ENCODE assay signal across 3 fruit fly cellular contexts in the genomic region with DNA sequence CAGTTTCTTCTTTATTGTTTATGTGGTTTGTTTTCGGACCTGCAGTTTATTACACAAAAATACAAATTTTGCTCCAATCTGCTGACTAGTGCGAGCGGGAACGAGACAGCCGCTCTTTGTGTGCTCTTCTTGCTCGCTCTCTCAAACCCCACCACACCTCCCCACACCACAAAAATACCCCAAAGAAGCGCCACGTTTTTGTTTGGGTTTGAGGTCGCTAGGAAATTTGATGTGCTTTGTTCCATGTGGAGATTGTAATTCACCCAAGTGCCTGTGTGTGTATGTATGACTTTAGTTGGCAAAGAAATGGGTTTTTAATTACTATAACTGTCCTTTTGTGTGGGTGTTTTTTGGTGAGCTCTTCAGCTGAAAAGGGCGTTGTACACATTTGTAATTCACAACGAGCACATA.
TF ChIP-seq lines count a peak whose summit lies in the region.

No protein-coding gene starts in this region.

TF ChIP-seq in whole organism, embryonic, 481 proteins besides CTCF, POLR2A, EP300 and RAD21 (continued from another document and continues in another):
- TF ChIP-seq CG34422 (GFP tag; IDR thresholded peaks at IDR 0.05; lab: Robert Waterston, UW) (peak; percentile 41; the same call in 1 of the 3 replicates), trh (GFP tag; optimal IDR thresholded peaks at IDR 0.05; lab: Kevin White, UChicago) (no peak), Abd-B (GFP tag; optimal IDR thresholded peaks at IDR 0.05; lab: Kevin White, UChicago) (no peak), otp (GFP tag; IDR thresholded peaks at IDR 0.05; lab: Robert Waterston, UW) (0 out of 3 replicates have a peak, but pooled peaks have one; percentile 8), dmrt99B (tag; optimal IDR thresholded peaks at IDR 0.05; lab: Kevin White, UChicago) (peak; percentile 27), CG3163 (GFP tag; optimal IDR thresholded peaks at IDR 0.05; lab: Kevin White, UChicago) (peak; percentile 43), Hmr (GFP tag; optimal IDR thresholded peaks at IDR 0.05; lab: Kevin White, UChicago) (peak; percentile 17), ham (GFP tag; IDR thresholded peaks at IDR 0.05; lab: Robert Waterston, UW) (no peak), Dp (GFP tag; optimal IDR thresholded peaks at IDR 0.05; lab: Kevin White, UChicago) (no peak), HLH4C (GFP tag; IDR thresholded peaks at IDR 0.05; lab: Robert Waterston, UW; ENCODE audit: partially characterized antibody) (0 out of 3 replicates have a peak, but pooled peaks have one; percentile 12), CrebB (tag; optimal IDR thresholded peaks at IDR 0.05; lab: Kevin White, UChicago) (no peak), Mad (GFP tag; optimal IDR thresholded peaks at IDR 0.05; lab: Kevin White, UChicago) (no peak), CG6175 (GFP tag; IDR thresholded peaks at IDR 0.05; lab: Robert Waterston, UW) (0 out of 3 replicates have a peak, but pooled peaks have one; percentile 23), wek (GFP tag; optimal IDR thresholded peaks at IDR 0.05; lab: Kevin White, UChicago) (no peak), CG30020 (tag; optimal IDR thresholded peaks at IDR 0.05; lab: Kevin White, UChicago) (no peak), CG11504 (tag; optimal IDR thresholded peaks at IDR 0.05; lab: Kevin White, UChicago) (no peak), Asciz (GFP tag; optimal IDR thresholded peaks at IDR 0.05; lab: Kevin White, UChicago) (peak; percentile 15), nau (GFP tag; optimal IDR thresholded peaks at IDR 0.05; lab: Kevin White, UChicago) (no peak), CG6854 (GFP tag; optimal IDR thresholded peaks at IDR 0.05; lab: Kevin White, UChicago) (no peak), nom (GFP tag; optimal IDR thresholded peaks at IDR 0.05; lab: Kevin White, UChicago) (no peak), Eip74EF (GFP tag; optimal IDR thresholded peaks at IDR 0.05; lab: Kevin White, UChicago) (peak in 1 of 2 experiments; percentile 3), CG7271 (tag; optimal IDR thresholded peaks at IDR 0.05; lab: Kevin White, UChicago) (no peak), sug (tag; optimal IDR thresholded peaks at IDR 0.05; lab: Kevin White, UChicago) (peak; percentile 52), CG14667 (GFP tag; IDR thresholded peaks at IDR 0.05; lab: Robert Waterston, UW) (no peak), CG10543 (GFP tag; optimal IDR thresholded peaks at IDR 0.05; lab: Kevin White, UChicago) (peak; percentile 54), sr (GFP tag; IDR thresholded peaks at IDR 0.05; lab: Robert Waterston, UW) (no peak), CG15514 (GFP tag; optimal IDR thresholded peaks at IDR 0.05; lab: Kevin White, UChicago) (peak; percentile 11), rib (GFP tag; IDR thresholded peaks at IDR 0.05; lab: Robert Waterston, UW) (peak; percentile 52; the same call in 1 of the 2 replicates), ash1 (GFP tag; optimal IDR thresholded peaks at IDR 0.05; lab: Kevin White, UChicago) (no peak), cg (GFP tag; optimal IDR thresholded peaks at IDR 0.05; lab: Kevin White, UChicago) (peak; percentile 25), CG10321 (GFP tag; IDR thresholded peaks at IDR 0.05; lab: Robert Waterston, UW) (peak; percentile 84), Bteb2 (GFP tag; optimal IDR thresholded peaks at IDR 0.05; lab: Kevin White, UChicago) (no peak), CG3065 (GFP tag; optimal IDR thresholded peaks at IDR 0.05; lab: Kevin White, UChicago) (no peak), NFAT (GFP tag; IDR thresholded peaks at IDR 0.05; lab: Robert Waterston, UW) (peak; percentile 60; the same call in 1 of the 2 replicates), CG17361 (GFP tag; IDR thresholded peaks at IDR 0.05; lab: Robert Waterston, UW) (no peak), CG14014 (GFP tag; IDR thresholded peaks at IDR 0.05; lab: Robert Waterston, UW) (peak; percentile 46; the same call in 1 of the 2 replicates), CG6689 (GFP tag; IDR thresholded peaks at IDR 0.05; lab: Robert Waterston, UW) (no peak), vfl (GFP tag; optimal IDR thresholded peaks at IDR 0.05; lab: Kevin White, UChicago) (no peak), crol (GFP tag; IDR thresholded peaks at IDR 0.05; lab: Robert Waterston, UW) (peak; percentile 99), CG17385 (GFP tag; optimal IDR thresholded peaks at IDR 0.05; lab: Kevin White, UChicago) (peak; percentile 3), CG7556 (GFP tag; optimal IDR thresholded peaks at IDR 0.05; lab: Kevin White, UChicago) (no peak)

TF ChIP-seq in whole organism, prepupa, 60 proteins besides CTCF, POLR2A, EP300 and RAD21 (continued from another document):
- peak; percentile 56 for TF ChIP-seq Lpt (GFP tag; optimal IDR thresholded peaks at IDR 0.05; lab: Kevin White, UChicago)
- peak; percentile 67 for TF ChIP-seq svp (GFP tag; lab: Kevin White, UChicago)
- peak; percentile 69 for TF ChIP-seq Eip78C (GFP tag; lab: Kevin White, UChicago)
- no peak for TF ChIP-seq CG6808 (GFP tag; optimal IDR thresholded peaks at IDR 0.05; lab: Kevin White, UChicago)
- TF ChIP-seq Sox14 (GFP tag; optimal IDR thresholded peaks at IDR 0.05; lab: Kevin White, UChicago) = peak; percentile 76
- no peak for TF ChIP-seq CG7368 (GFP tag; optimal IDR thresholded peaks at IDR 0.05; lab: Kevin White, UChicago)
- no peak for TF ChIP-seq CG6792 (GFP tag; optimal IDR thresholded peaks at IDR 0.05; lab: Kevin White, UChicago)
- no peak for TF ChIP-seq Eip75B (GFP tag; optimal IDR thresholded peaks at IDR 0.05; lab: Kevin White, UChicago)
- TF ChIP-seq CG8119 (GFP tag; IDR thresholded peaks at IDR 0.05; lab: Robert Waterston, UW) = no peak
- no peak for TF ChIP-seq CG10669 (GFP tag; optimal IDR thresholded peaks at IDR 0.05; lab: Kevin White, UChicago)
- TF ChIP-seq Eip93F (GFP tag; optimal IDR thresholded peaks at IDR 0.05; lab: Kevin White, UChicago) = no peak
- no peak for TF ChIP-seq CG11294 (GFP tag; IDR thresholded peaks at IDR 0.05; lab: Robert Waterston, UW)
- peak; percentile 4 for TF ChIP-seq CG6854 (GFP tag; optimal IDR thresholded peaks at IDR 0.05; lab: Kevin White, UChicago)
- TF ChIP-seq CG31627 (GFP tag; optimal IDR thresholded peaks at IDR 0.05; lab: Kevin White, UChicago) = no peak
- peak; percentile 21 for TF ChIP-seq dsx (GFP tag; optimal IDR thresholded peaks at IDR 0.05; lab: Kevin White, UChicago; ENCODE audit: poor library complexity, severe bottlenecking)
- no peak for TF ChIP-seq ss (GFP tag; optimal IDR thresholded peaks at IDR 0.05; lab: Kevin White, UChicago)
- peak; percentile 63 for TF ChIP-seq vri (GFP tag; optimal IDR thresholded peaks at IDR 0.05; lab: Kevin White, UChicago)
- TF ChIP-seq CG8632 (GFP tag; optimal IDR thresholded peaks at IDR 0.05; lab: Kevin White, UChicago) = peak; percentile 6
- no peak for TF ChIP-seq CG16779 (tag; optimal IDR thresholded peaks at IDR 0.05; lab: Kevin White, UChicago)
- no peak for TF ChIP-seq achi (GFP tag; optimal IDR thresholded peaks at IDR 0.05; lab: Kevin White, UChicago)
- TF ChIP-seq CG3032 (tag; optimal IDR thresholded peaks at IDR 0.05; lab: Kevin White, UChicago) = no peak
- no peak for TF ChIP-seq CG3919 (GFP tag; optimal IDR thresholded peaks at IDR 0.05; lab: Kevin White, UChicago)
- no peak for TF ChIP-seq Sox102F (GFP tag; optimal IDR thresholded peaks at IDR 0.05; lab: Kevin White, UChicago)
- no peak for TF ChIP-seq CG8319 (GFP tag; optimal IDR thresholded peaks at IDR 0.05; lab: Kevin White, UChicago)
- TF ChIP-seq CG1621 (tag; optimal IDR thresholded peaks at IDR 0.05; lab: Kevin White, UChicago) = no peak
- TF ChIP-seq lz (GFP tag; optimal IDR thresholded peaks at IDR 0.05; lab: Kevin White, UChicago) = no peak
- no peak for TF ChIP-seq Hr39 (GFP tag; optimal IDR thresholded peaks at IDR 0.05; lab: Kevin White, UChicago)
- TF ChIP-seq Ets96B (tag; optimal IDR thresholded peaks at IDR 0.05; lab: Kevin White, UChicago) = no peak
- TF ChIP-seq dac (GFP tag; optimal IDR thresholded peaks at IDR 0.05; lab: Kevin White, UChicago) = no peak
- TF ChIP-seq Sox15 (GFP tag; optimal IDR thresholded peaks at IDR 0.05; lab: Kevin White, UChicago) = no peak
- TF ChIP-seq Hr4 (GFP tag; optimal IDR thresholded peaks at IDR 0.05; lab: Kevin White, UChicago) = no peak
- no peak for TF ChIP-seq CG11902 (GFP tag; optimal IDR thresholded peaks at IDR 0.05; lab: Kevin White, UChicago)
- no peak for TF ChIP-seq OdsH (GFP tag; optimal IDR thresholded peaks at IDR 0.05; lab: Kevin White, UChicago)
- no peak for TF ChIP-seq fd59A (GFP tag; optimal IDR thresholded peaks at IDR 0.05; lab: Kevin White, UChicago)
- peak; percentile 7 for TF ChIP-seq net (GFP tag; optimal IDR thresholded peaks at IDR 0.05; lab: Kevin White, UChicago)
- TF ChIP-seq Met (GFP tag; optimal IDR thresholded peaks at IDR 0.05; lab: Kevin White, UChicago) = no peak
- TF ChIP-seq CG9139 (GFP tag; optimal IDR thresholded peaks at IDR 0.05; lab: Kevin White, UChicago) = no peak
TF ChIP-seq in whole organism, prepupa: peak in this region for 13.

TF ChIP-seq in whole organism, wandering third instar larva, 38 proteins besides CTCF, POLR2A, EP300 and RAD21 (continued from another document):
- TF ChIP-seq OdsH (GFP tag; optimal IDR thresholded peaks at IDR 0.05; lab: Kevin White, UChicago) (no peak), jim (GFP tag; optimal IDR thresholded peaks at IDR 0.05; lab: Kevin White, UChicago) (no peak), N (GFP tag; optimal IDR thresholded peaks at IDR 0.05; lab: Kevin White, UChicago) (no peak), lola (GFP tag; optimal IDR thresholded peaks at IDR 0.05; lab: Kevin White, UChicago) (no peak), rgr (GFP tag; optimal IDR thresholded peaks at IDR 0.05; lab: Kevin White, UChicago) (peak; percentile 21), br (GFP tag; optimal IDR thresholded peaks at IDR 0.05; lab: Kevin White, UChicago) (peak; percentile 38), GATAd (GFP tag; optimal IDR thresholded peaks at IDR 0.05; lab: Kevin White, UChicago) (no peak), Hr78 (GFP tag; optimal IDR thresholded peaks at IDR 0.05; lab: Kevin White, UChicago) (no peak), fru (GFP tag; optimal IDR thresholded peaks at IDR 0.05; lab: Kevin White, UChicago) (no peak), foxo (GFP tag; optimal IDR thresholded peaks at IDR 0.05; lab: Kevin White, UChicago) (peak in 1 of 2 experiments; percentile 9), Hnf4 (GFP tag; optimal IDR thresholded peaks at IDR 0.05; lab: Kevin White, UChicago) (peak; percentile 5), CrebA (GFP tag; optimal IDR thresholded peaks at IDR 0.05; lab: Kevin White, UChicago; ENCODE audit: borderline replicate concordance) (peak; percentile 84), sage (GFP tag; optimal IDR thresholded peaks at IDR 0.05; lab: Kevin White, UChicago) (no peak), Sp1 (GFP tag; optimal IDR thresholded peaks at IDR 0.05; lab: Kevin White, UChicago) (no peak), usp (GFP tag; optimal IDR thresholded peaks at IDR 0.05; lab: Kevin White, UChicago) (no peak)
